Worm (Caenorhabditis elegans) whole organism, L1 larva: ENCODE results near the gene tag-293.

Source experiments
- nhr-77 ChIP-seq: fragments of 150-350 bp; optimal IDR thresholded peaks from 2 replicates; lab custom pipeline; 2014; ENCODE audit warnings: missing biosample characterization, missing genetic modification characterization
- xbp-1 ChIP-seq: sonication (generic microtip); optimal IDR thresholded peaks from 2 replicates; lab custom pipeline; 2016; ENCODE audit warnings: missing genetic modification characterization, missing compliant biosample characterization

ce11 chrV:7364059-7364458 lies 8.7 kb upstream of the tag-293 start, which contains the start of gene cyp-35A2:
- no peak for TF ChIP-seq xbp-1 (tag; lab: Kevin White, UChicago)
- TF ChIP-seq nhr-77 (tag; lab: Kevin White, UChicago), result no peak
